Worm (Caenorhabditis elegans): ENCODE results near the gene tag-51.

- TF ChIP-seq ceh-13 (GFP tag; optimal IDR thresholded peaks at IDR 0.05), result no peak
- TF ChIP-seq F13C5.2 (tag; optimal IDR thresholded peaks at IDR 0.05), result no peak
- no peak for TF ChIP-seq hmbx-1 (tag; optimal IDR thresholded peaks at IDR 0.05)
- no peak for TF ChIP-seq pes-1 (GFP tag; IDR thresholded peaks at IDR 0.05)
- TF ChIP-seq sea-1 (GFP tag; conservative IDR thresholded peaks at IDR 0.05), result no peak
- no peak for TF ChIP-seq hmg-4 (GFP tag; optimal IDR thresholded peaks at IDR 0.05)
- no peak for TF ChIP-seq tbx-37 (GFP tag; conservative IDR thresholded peaks at IDR 0.05)
- no peak for TF ChIP-seq ama-1 (optimal IDR thresholded peaks at IDR 0.05)
- no peak for TF ChIP-seq hnd-1 (tag; optimal IDR thresholded peaks at IDR 0.05)
- no peak for TF ChIP-seq ets-7 (tag; optimal IDR thresholded peaks at IDR 0.05)
- no peak for TF ChIP-seq flt-1 (GFP tag; IDR thresholded peaks at IDR 0.05)
- no peak for TF ChIP-seq scrt-1 (GFP tag; IDR thresholded peaks at IDR 0.05)
- no peak for TF ChIP-seq B0310.2 (tag; optimal IDR thresholded peaks at IDR 0.05)
Measured at ce11 chrIII:853414-853813, 607 bp upstream of the tag-51 start.

All from whole organism, early embryonic.